Fruit fly (Drosophila melanogaster) whole organism, embryonic: ENCODE data around the gene Ice2.

ENCODE experiments used
- B-H2 ChIP-seq: fragments of 200-800 bp; sonication (Bioruptor generic); optimal IDR thresholded peaks from 2 replicates; lab custom pipeline; 2018; ENCODE audit warnings: missing biosample characterization, mild to moderate bottlenecking, missing genetic modification characterization
- C15 ChIP-seq: fragments of 200-800 bp; sonication (Bioruptor generic); IDR thresholded peaks from 3 replicates; pipeline ENCODE4 v1.3.6; 2022; ENCODE audit warnings: missing biosample characterization, missing genetic modification characterization
- CG10209 ChIP-seq: fragments of 200-800 bp; sonication (Bioruptor generic); optimal IDR thresholded peaks from 3 replicates; lab custom pipeline; 2017; ENCODE audit warnings: missing biosample characterization, mild to moderate bottlenecking, missing genetic modification characterization, missing genetic modification reagents
- CG12071 ChIP-seq: fragments of 200-800 bp; sonication (Bioruptor generic); optimal IDR thresholded peaks from 3 replicates; lab custom pipeline; 2018; ENCODE audit warnings: missing biosample characterization, mild to moderate bottlenecking, missing genetic modification characterization
- CG12769 ChIP-seq: fragments of 200-800 bp; sonication (Bioruptor generic); optimal IDR thresholded peaks from 2 replicates; lab custom pipeline; 2019; ENCODE audit warnings: missing biosample characterization, mild to moderate bottlenecking, missing genetic modification characterization, moderate library complexity
- CG13123 ChIP-seq: fragments of 200-800 bp; sonication (Bioruptor generic); optimal IDR thresholded peaks from 2 replicates; lab custom pipeline; 2016; ENCODE audit warnings: missing biosample characterization, missing genetic modification characterization
- CG13296 ChIP-seq: fragments of 200-800 bp; sonication (Bioruptor generic); optimal IDR thresholded peaks from 3 replicates; lab custom pipeline; 2018; ENCODE audit warnings: missing biosample characterization, mild to moderate bottlenecking, missing genetic modification characterization
- CG14667 ChIP-seq: fragments of 200-800 bp; sonication (Bioruptor generic); IDR thresholded peaks from 2 replicates; pipeline ENCODE4 v1.3.6; 2022; ENCODE audit warnings: missing biosample characterization, missing genetic modification characterization
- CG15601 ChIP-seq: fragments of 200-800 bp; sonication (Bioruptor generic); optimal IDR thresholded peaks from 3 replicates; lab custom pipeline; 2019; ENCODE audit warnings: missing biosample characterization, mild to moderate bottlenecking, missing genetic modification characterization, moderate library complexity
- CG18599 ChIP-seq: fragments of 200-800 bp; sonication (Bioruptor generic); optimal IDR thresholded peaks from 3 replicates; lab custom pipeline; 2017; ENCODE audit warnings: missing biosample characterization, missing genetic modification characterization, mild to moderate bottlenecking, moderate library complexity, missing genetic modification reagents
- CG2199 ChIP-seq: fragments of 200-800 bp; sonication (Bioruptor generic); IDR thresholded peaks from 3 replicates; pipeline ENCODE4 v1.3.6; 2022; ENCODE audit warnings: missing biosample characterization, missing genetic modification characterization
- CG31365 ChIP-seq: fragments of 200-800 bp; sonication (Bioruptor generic); optimal IDR thresholded peaks from 2 replicates; lab custom pipeline; 2018; ENCODE audit warnings: missing biosample characterization, mild to moderate bottlenecking, missing genetic modification characterization
- CG4404 ChIP-seq: fragments of 200-800 bp; sonication (Bioruptor generic); IDR thresholded peaks from 2 replicates; pipeline ENCODE4 v1.3.6; 2022; ENCODE audit warnings: missing biosample characterization, missing genetic modification characterization
- CG7839 ChIP-seq: fragments of 200-800 bp; sonication (Bioruptor generic); optimal IDR thresholded peaks from 3 replicates; lab custom pipeline; 2018; ENCODE audit warnings: missing biosample characterization, mild to moderate bottlenecking, missing genetic modification characterization, moderate library complexity
- CG8388 ChIP-seq: fragments of 200-800 bp; sonication (Bioruptor generic); optimal IDR thresholded peaks from 2 replicates; lab custom pipeline; 2019; ENCODE audit warnings: missing biosample characterization, mild to moderate bottlenecking, missing genetic modification characterization, moderate library complexity
- CG8478 ChIP-seq: fragments of >200 bp; optimal IDR thresholded peaks from 2 replicates; lab custom pipeline; 2018
- CG8924 ChIP-seq: fragments of 200-800 bp; optimal IDR thresholded peaks from 3 replicates; lab custom pipeline; 2019; ENCODE audit warnings: missing biosample characterization, mild to moderate bottlenecking, missing genetic modification characterization, moderate library complexity
- CG9817 ChIP-seq: fragments of 200-800 bp; sonication (Bioruptor generic); optimal IDR thresholded peaks from 2 replicates; lab custom pipeline; 2018; ENCODE audit warnings: missing biosample characterization, mild to moderate bottlenecking, missing genetic modification characterization, moderate library complexity
- D ChIP-seq, 2 experiments: fragments of 200-800 bp in 1 of 2; fragments of >200 bp in 1 of 2; sonication (Bioruptor generic) in 1 of 2; optimal IDR thresholded peaks; 2 replicates in 1 of 2; 3 replicates in 1 of 2; lab custom pipeline; 2017; ENCODE audit warnings: mild to moderate bottlenecking in 1 of 2, missing biosample characterization in 1 of 2, missing genetic modification characterization in 1 of 2, missing genetic modification reagents in 1 of 2
- Dad ChIP-seq: fragments of 200-800 bp; sonication (Bioruptor generic); optimal IDR thresholded peaks from 3 replicates; lab custom pipeline; 2016; ENCODE audit warnings: missing biosample characterization, missing genetic modification characterization
- Drgx ChIP-seq: fragments of 200-800 bp; sonication (Bioruptor generic); IDR thresholded peaks from 2 replicates; pipeline ENCODE4 v1.3.6; 2022; ENCODE audit warnings: missing biosample characterization, missing genetic modification characterization
- Gug ChIP-seq: fragments of 200-800 bp; sonication (Bioruptor generic); IDR thresholded peaks from 4 replicates; pipeline ENCODE4 v1.3.6; 2022; ENCODE audit warnings: missing biosample characterization, missing genetic modification characterization
- Lim3 ChIP-seq: fragments of 200-800 bp; sonication (Bioruptor generic); IDR thresholded peaks from 2 replicates; pipeline ENCODE4 v1.3.6; 2022; ENCODE audit warnings: missing biosample characterization, missing genetic modification characterization
- Nf-YC ChIP-seq: fragments of 200-800 bp; optimal IDR thresholded peaks from 3 replicates; lab custom pipeline; 2019; ENCODE audit warnings: missing biosample characterization, mild to moderate bottlenecking, missing genetic modification characterization, moderate library complexity
- PHDP ChIP-seq: fragments of 200-800 bp; sonication (Bioruptor generic); optimal IDR thresholded peaks from 3 replicates; lab custom pipeline; 2018; ENCODE audit warnings: missing biosample characterization, mild to moderate bottlenecking, missing genetic modification characterization, moderate library complexity
- amos ChIP-seq: fragments of 200-800 bp; sonication (Bioruptor generic); IDR thresholded peaks from 2 replicates; pipeline ENCODE4 v1.3.6; 2022; ENCODE audit warnings: missing biosample characterization, missing genetic modification characterization; ENCODE audit not compliant: partially characterized antibody
- bab2 ChIP-seq: fragments of 200-800 bp; sonication (Bioruptor generic); optimal IDR thresholded peaks from 2 replicates; lab custom pipeline; 2016; ENCODE audit warnings: missing biosample characterization, missing genetic modification characterization
- bbx ChIP-seq: fragments of 200-800 bp; sonication (Bioruptor generic); IDR thresholded peaks from 2 replicates; pipeline ENCODE4 v1.3.6; 2022; ENCODE audit warnings: missing biosample characterization, missing genetic modification characterization; ENCODE audit not compliant: partially characterized antibody
- bcd ChIP-seq: fragments of 200-800 bp; sonication (Bioruptor generic); optimal IDR thresholded peaks from 2 replicates; lab custom pipeline; 2017; ENCODE audit warnings: missing biosample characterization, mild to moderate bottlenecking, missing genetic modification characterization
- chm ChIP-seq: fragments of 200-800 bp; sonication (Bioruptor generic); IDR thresholded peaks from 2 replicates; pipeline ENCODE4 v1.3.6; 2022; ENCODE audit warnings: missing biosample characterization, missing genetic modification characterization
- crc ChIP-seq: fragments of 200-800 bp; sonication (Bioruptor generic); optimal IDR thresholded peaks from 2 replicates; lab custom pipeline; 2016; ENCODE audit warnings: missing biosample characterization, missing genetic modification characterization
- dati ChIP-seq: fragments of 200-800 bp; sonication (Bioruptor generic); IDR thresholded peaks from 2 replicates; pipeline ENCODE4 v1.3.6; 2022; ENCODE audit warnings: missing biosample characterization, missing genetic modification characterization
- disco-r ChIP-seq: fragments of 200-800 bp; sonication (Bioruptor generic); optimal IDR thresholded peaks from 2 replicates; lab custom pipeline; 2016; ENCODE audit warnings: missing biosample characterization, missing genetic modification characterization
- dmrt99B ChIP-seq: fragments of 200-800 bp; sonication (Bioruptor generic); optimal IDR thresholded peaks from 2 replicates; lab custom pipeline; 2018; ENCODE audit warnings: missing biosample characterization, mild to moderate bottlenecking, missing genetic modification characterization, moderate library complexity
- ems ChIP-seq: fragments of 200-800 bp; sonication (Bioruptor generic); optimal IDR thresholded peaks from 3 replicates; lab custom pipeline; 2016; ENCODE audit warnings: missing biosample characterization, missing genetic modification characterization
- eve ChIP-seq, 2 experiments: fragments of >200 bp; optimal IDR thresholded peaks; 2 replicates each; lab custom pipeline; 2017; ENCODE audit warnings: missing biosample characterization in 2 of 2, missing genetic modification characterization in 2 of 2
- fd64A ChIP-seq: fragments of 200-800 bp; sonication (Bioruptor generic); optimal IDR thresholded peaks from 3 replicates; lab custom pipeline; 2018; ENCODE audit warnings: missing biosample characterization, mild to moderate bottlenecking, missing genetic modification characterization
- ftz-f1 ChIP-seq: fragments of 200-800 bp; sonication (Bioruptor generic); optimal IDR thresholded peaks from 2 replicates; lab custom pipeline; 2016; ENCODE audit warnings: missing biosample characterization, missing genetic modification characterization
- gsb ChIP-seq: fragments of 200-800 bp; sonication (Bioruptor generic); IDR thresholded peaks from 2 replicates; pipeline ENCODE4 v1.3.6; 2022; ENCODE audit warnings: missing biosample characterization, missing genetic modification characterization
- gsb-n ChIP-seq: fragments of 200-800 bp; sonication (Bioruptor generic); optimal IDR thresholded peaks from 3 replicates; lab custom pipeline; 2018; ENCODE audit warnings: missing biosample characterization, mild to moderate bottlenecking, missing genetic modification characterization
- ham ChIP-seq: fragments of 200-800 bp; sonication (Bioruptor generic); IDR thresholded peaks from 2 replicates; pipeline ENCODE4 v1.3.6; 2022; ENCODE audit warnings: missing biosample characterization, missing genetic modification characterization
- hbn ChIP-seq: fragments of 200-800 bp; sonication (Bioruptor generic); IDR thresholded peaks from 2 replicates; pipeline ENCODE4 v1.3.6; 2022; ENCODE audit warnings: missing biosample characterization, missing genetic modification characterization; ENCODE audit not compliant: partially characterized antibody
- jigr1 ChIP-seq: fragments of 200-800 bp; sonication (Bioruptor generic); IDR thresholded peaks from 3 replicates; pipeline ENCODE4 v1.3.6; 2022; ENCODE audit warnings: missing biosample characterization, missing genetic modification characterization
- lilli ChIP-seq: fragments of 200-800 bp; sonication (Bioruptor generic); optimal IDR thresholded peaks from 3 replicates; lab custom pipeline; 2016; ENCODE audit warnings: missing biosample characterization, missing genetic modification characterization
- maf-S ChIP-seq: fragments of 200-800 bp; sonication (Bioruptor generic); optimal IDR thresholded peaks from 2 replicates; lab custom pipeline; 2016; ENCODE audit warnings: missing biosample characterization, missing genetic modification characterization
- mirr ChIP-seq: fragments of 200-800 bp; sonication (Bioruptor generic); optimal IDR thresholded peaks from 3 replicates; lab custom pipeline; 2018; ENCODE audit warnings: missing biosample characterization, mild to moderate bottlenecking, missing genetic modification characterization
- nau ChIP-seq: fragments of 200-800 bp; sonication (Bioruptor generic); optimal IDR thresholded peaks from 3 replicates; lab custom pipeline; 2017; ENCODE audit warnings: missing biosample characterization, mild to moderate bottlenecking, missing genetic modification characterization, missing genetic modification reagents
- peb ChIP-seq: fragments of 200-800 bp; sonication (Bioruptor generic); IDR thresholded peaks from 2 replicates; pipeline ENCODE4 v1.3.6; 2022; ENCODE audit warnings: missing biosample characterization, missing genetic modification characterization
- sc ChIP-seq, 3 experiments: fragments of >200 bp in 2 of 3; fragments of 200-800 bp in 1 of 3; sonication (Bioruptor generic) in 1 of 3; optimal IDR thresholded peaks; 2 replicates in 2 of 3; 3 replicates in 1 of 3; lab custom pipeline; 2017; ENCODE audit warnings: mild to moderate bottlenecking in 1 of 3, missing biosample characterization in 1 of 3, missing genetic modification characterization in 1 of 3, missing genetic modification reagents in 1 of 3
- sens-2 ChIP-seq: fragments of 200-800 bp; sonication (Bioruptor generic); IDR thresholded peaks from 2 replicates; pipeline ENCODE4 v1.3.6; 2022; ENCODE audit warnings: missing biosample characterization, missing genetic modification characterization
- zfh1 ChIP-seq: fragments of 200-800 bp; sonication (Bioruptor generic); IDR thresholded peaks from 3 replicates; pipeline ENCODE4 v1.3.6; 2022; ENCODE audit warnings: missing biosample characterization, missing genetic modification characterization

Gene Ice2

DNA sequence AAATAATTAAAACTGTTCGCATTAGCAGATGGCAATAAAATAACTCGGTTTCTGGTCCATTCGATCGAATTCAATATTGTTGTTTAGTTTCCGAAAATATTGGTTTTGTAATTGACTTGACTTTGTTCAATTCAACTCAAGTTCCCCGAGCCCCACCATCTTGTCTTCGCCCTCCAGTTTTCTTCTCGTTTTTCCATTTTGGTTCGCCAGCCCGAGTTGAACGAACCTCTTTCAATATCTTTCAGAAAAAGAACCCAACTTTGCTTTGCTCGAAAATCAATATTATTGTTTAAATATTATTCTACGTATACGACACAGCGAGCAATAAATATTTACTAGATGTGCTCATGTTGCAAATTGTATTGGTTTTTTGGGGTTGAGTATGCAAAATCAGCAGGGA lies 28.6 kb downstream of the Ice2 start (continued):
- no peak for TF ChIP-seq hbn
- TF ChIP-seq CG10209 (GFP tag; lab: Kevin White, UChicago), result no peak
- peak; percentile 1 for TF ChIP-seq CG7839 (tag; lab: Kevin White, UChicago)
- TF ChIP-seq gsb-n (tag; lab: Kevin White, UChicago), result no peak
- no peak for TF ChIP-seq peb (GFP tag; lab: Robert Waterston, UW)
- no peak for TF ChIP-seq crc
- no peak for TF ChIP-seq dmrt99B (tag; lab: Kevin White, UChicago)
- TF ChIP-seq PHDP (tag; lab: Kevin White, UChicago), result peak; percentile 26
- TF ChIP-seq B-H2 (GFP tag; lab: Kevin White, UChicago), result no peak
- TF ChIP-seq sens-2 (GFP tag; lab: Robert Waterston, UW), result no peak
- no peak for TF ChIP-seq bbx
- no peak for TF ChIP-seq C15 (GFP tag; lab: Robert Waterston, UW)
- TF ChIP-seq maf-S (GFP tag; lab: Kevin White, UChicago), result no peak
- peak; percentile 35 for TF ChIP-seq fd64A (GFP tag; lab: Kevin White, UChicago)
- no peak for TF ChIP-seq CG8388 (GFP tag; lab: Kevin White, UChicago)
- no peak for TF ChIP-seq CG14667 (GFP tag; lab: Robert Waterston, UW)
- TF ChIP-seq Gug (GFP tag; lab: Robert Waterston, UW), result no peak
- no peak for TF ChIP-seq CG31365 (tag; lab: Kevin White, UChicago)
- no peak for TF ChIP-seq CG8924 (tag; lab: Kevin White, UChicago)
- TF ChIP-seq CG13123, result no peak
- TF ChIP-seq ftz-f1, result no peak
- no peak for TF ChIP-seq CG8478
- no peak for TF ChIP-seq CG2199
- no peak for TF ChIP-seq Nf-YC
- TF ChIP-seq bcd, result peak; percentile 8
- TF ChIP-seq chm (GFP tag; lab: Robert Waterston, UW), result no peak
- no peak for TF ChIP-seq ham (GFP tag; lab: Robert Waterston, UW)
- TF ChIP-seq eve (GFP tag; optimal IDR thresholded peaks at IDR 0.05; lab: Kevin White, UChicago), result no peak
- TF ChIP-seq sc (optimal IDR thresholded peaks at IDR 0.05; lab: Kevin White, UChicago), result no peak
- no peak for TF ChIP-seq sc (GFP tag; optimal IDR thresholded peaks at IDR 0.05; lab: Kevin White, UChicago)
- no peak for TF ChIP-seq CG9817
- no peak for TF ChIP-seq CG12769 (tag; lab: Kevin White, UChicago)
- TF ChIP-seq CG15601 (tag; lab: Kevin White, UChicago), result peak; percentile 85
- TF ChIP-seq Lim3 (GFP tag; lab: Robert Waterston, UW), result no peak
- no peak for TF ChIP-seq disco-r
- TF ChIP-seq zfh1 (GFP tag; lab: Robert Waterston, UW), result no peak
- no peak for TF ChIP-seq dati
- peak; percentile 28 for TF ChIP-seq CG13296 (GFP tag; lab: Kevin White, UChicago)
- TF ChIP-seq Drgx (GFP tag; lab: Robert Waterston, UW), result no peak
- TF ChIP-seq amos (GFP tag; lab: Robert Waterston, UW), result no peak
- TF ChIP-seq lilli (GFP tag; lab: Kevin White, UChicago), result no peak
- peak; percentile 47 for TF ChIP-seq CG18599 (GFP tag; lab: Kevin White, UChicago)
- no peak for TF ChIP-seq ems (GFP tag; lab: Kevin White, UChicago)
- peak; percentile 18 for TF ChIP-seq mirr
- TF ChIP-seq D (optimal IDR thresholded peaks at IDR 0.05; lab: Kevin White, UChicago), result no peak
- TF ChIP-seq D (GFP tag; optimal IDR thresholded peaks at IDR 0.05; lab: Kevin White, UChicago), result no peak
- TF ChIP-seq gsb (GFP tag; lab: Robert Waterston, UW), result no peak
- TF ChIP-seq bab2 (GFP tag; lab: Kevin White, UChicago), result no peak
- no peak for TF ChIP-seq CG4404 (GFP tag; lab: Robert Waterston, UW)
- no peak for TF ChIP-seq CG12071 (GFP tag; lab: Kevin White, UChicago)
- TF ChIP-seq jigr1 (GFP tag; lab: Robert Waterston, UW), result no peak
- TF ChIP-seq nau (GFP tag; lab: Kevin White, UChicago), result peak; percentile 49
- no peak for TF ChIP-seq Dad (GFP tag; lab: Kevin White, UChicago)
